Worm (Caenorhabditis elegans) whole organism, L3 larva: Measurements from ENCODE around the gene enu-3.1.
A peak's percentile ranks its signal among the peaks of the same experiment; 100 is the strongest.

Experiments
- R02D3.7 ChIP-seq: fragments of 150-350 bp; optimal IDR thresholded peaks from 2 replicates; lab custom pipeline; 2014; ENCODE audit warnings: missing biosample characterization, missing genetic modification characterization
- ZK546.5 ChIP-seq: sonication (generic microtip); optimal IDR thresholded peaks from 2 replicates; lab custom pipeline; 2017; ENCODE audit warnings: missing biosample characterization, missing genetic modification characterization
- aly-2 ChIP-seq: fragments of 150-350 bp; optimal IDR thresholded peaks from 2 replicates; lab custom pipeline; 2014; ENCODE audit warnings: missing biosample characterization, missing genetic modification characterization
- ama-1 ChIP-seq: fragments of 150-350 bp; optimal IDR thresholded peaks from 2 replicates; lab custom pipeline; 2018
- ceh-16 ChIP-seq: sonication (generic microtip); optimal IDR thresholded peaks from 2 replicates; lab custom pipeline; 2017; ENCODE audit warnings: missing biosample characterization, missing genetic modification characterization
- ceh-28 ChIP-seq: fragments of 150-350 bp; optimal IDR thresholded peaks from 2 replicates; lab custom pipeline; 2014; ENCODE audit warnings: missing biosample characterization, missing genetic modification reagents, missing genetic modification characterization
- ceh-82 ChIP-seq: fragments of 150-350 bp; optimal IDR thresholded peaks from 2 replicates; lab custom pipeline; 2014; ENCODE audit warnings: missing biosample characterization, missing genetic modification characterization
- ceh-9 ChIP-seq: sonication (generic microtip); optimal IDR thresholded peaks from 2 replicates; lab custom pipeline; 2018; ENCODE audit warnings: missing biosample characterization, missing genetic modification characterization
- egl-27 ChIP-seq: sonication (generic microtip); optimal IDR thresholded peaks from 4 replicates; lab custom pipeline; 2017; ENCODE audit warnings: missing biosample characterization, missing genetic modification reagents, missing genetic modification characterization
- egl-5 ChIP-seq: fragments of 150-350 bp; optimal IDR thresholded peaks from 2 replicates; lab custom pipeline; 2017; ENCODE audit warnings: missing biosample characterization, missing genetic modification reagents, missing genetic modification characterization, inconsistent platforms
- elt-1 ChIP-seq: fragments of 150-350 bp; optimal IDR thresholded peaks from 2 replicates; lab custom pipeline; 2014; ENCODE audit warnings: missing biosample characterization, missing genetic modification characterization
- elt-2 ChIP-seq: sonication (generic microtip); optimal IDR thresholded peaks from 2 replicates; lab custom pipeline; 2016; ENCODE audit warnings: missing genetic modification reagents, mild to moderate bottlenecking, missing genetic modification characterization, missing compliant biosample characterization
- eor-1 ChIP-seq, 2 experiments: fragments of 150-350 bp; optimal IDR thresholded peaks; 2 replicates each; lab custom pipeline; 2014 to 2018; ENCODE audit warnings: missing biosample characterization in 2 of 2, missing genetic modification characterization in 2 of 2
- fkh-10 ChIP-seq: sonication (generic microtip); optimal IDR thresholded peaks from 2 replicates; lab custom pipeline; 2017; ENCODE audit warnings: missing biosample characterization, missing genetic modification reagents, missing genetic modification characterization
- fkh-2 ChIP-seq: fragments of 150-350 bp; optimal IDR thresholded peaks from 2 replicates; lab custom pipeline; 2014; ENCODE audit warnings: missing biosample characterization, missing genetic modification reagents, missing genetic modification characterization
- fos-1 ChIP-seq: fragments of 150-350 bp; optimal IDR thresholded peaks from 2 replicates; lab custom pipeline; 2014; ENCODE audit warnings: missing biosample characterization, missing genetic modification characterization
- hmg-11 ChIP-seq: sonication (generic microtip); optimal IDR thresholded peaks from 2 replicates; lab custom pipeline; 2016; ENCODE audit warnings: missing genetic modification characterization, missing compliant biosample characterization
- jun-1 ChIP-seq: fragments of 150-350 bp; optimal IDR thresholded peaks from 2 replicates; lab custom pipeline; 2014; ENCODE audit warnings: missing biosample characterization, missing genetic modification reagents, missing genetic modification characterization
- lin-15B ChIP-seq: fragments of 150-350 bp; optimal IDR thresholded peaks from 2 replicates; lab custom pipeline; 2014; ENCODE audit warnings: missing biosample characterization, missing genetic modification characterization
- lin-39 ChIP-seq: fragments of 150-350 bp; optimal IDR thresholded peaks from 2 replicates; lab custom pipeline; 2018; ENCODE audit warnings: missing biosample characterization, missing genetic modification reagents, missing genetic modification characterization
- lsy-12 ChIP-seq: sonication (generic microtip); optimal IDR thresholded peaks from 2 replicates; lab custom pipeline; 2016; ENCODE audit warnings: mild to moderate bottlenecking, missing genetic modification characterization, missing compliant biosample characterization
- mdl-1 ChIP-seq: fragments of 150-350 bp; optimal IDR thresholded peaks from 2 replicates; lab custom pipeline; 2014; ENCODE audit warnings: missing biosample characterization, missing genetic modification characterization
- mml-1 ChIP-seq: fragments of 150-350 bp; sonication (generic microtip); optimal IDR thresholded peaks from 3 replicates; lab custom pipeline; 2014; ENCODE audit warnings: missing biosample characterization, missing genetic modification characterization
- nfya-1 ChIP-seq: sonication (generic microtip); optimal IDR thresholded peaks from 2 replicates; lab custom pipeline; 2017; ENCODE audit warnings: missing genetic modification characterization, mild to moderate bottlenecking, missing compliant biosample characterization, antibody characterized with exemption, moderate library complexity; ENCODE audit not compliant: insufficient read depth
- nhr-11 ChIP-seq: fragments of 150-350 bp; optimal IDR thresholded peaks from 2 replicates; lab custom pipeline; 2014; ENCODE audit warnings: missing biosample characterization, missing genetic modification characterization
- nhr-12 ChIP-seq: fragments of 150-350 bp; optimal IDR thresholded peaks from 2 replicates; lab custom pipeline; 2014; ENCODE audit warnings: missing biosample characterization, missing genetic modification characterization
- nhr-23 ChIP-seq: fragments of 150-350 bp; optimal IDR thresholded peaks from 2 replicates; lab custom pipeline; 2014; ENCODE audit warnings: missing biosample characterization, missing genetic modification reagents, missing genetic modification characterization
- nhr-25 ChIP-seq: sonication (generic microtip); optimal IDR thresholded peaks from 2 replicates; lab custom pipeline; 2017; ENCODE audit warnings: missing biosample characterization, missing genetic modification characterization
- nhr-28 ChIP-seq: fragments of 150-350 bp; optimal IDR thresholded peaks from 2 replicates; lab custom pipeline; 2014; ENCODE audit warnings: missing biosample characterization, missing genetic modification characterization
- nhr-43 ChIP-seq: sonication (generic microtip); optimal IDR thresholded peaks from 2 replicates; lab custom pipeline; 2016; ENCODE audit warnings: mild to moderate bottlenecking, missing genetic modification characterization, missing compliant biosample characterization; ENCODE audit not compliant: poor library complexity, severe bottlenecking
- nhr-76 ChIP-seq: fragments of 150-350 bp; sonication (generic microtip); optimal IDR thresholded peaks from 5 replicates; lab custom pipeline; 2014; ENCODE audit warnings: missing biosample characterization, missing genetic modification characterization
- nhr-77 ChIP-seq: fragments of 150-350 bp; optimal IDR thresholded peaks from 2 replicates; lab custom pipeline; 2014; ENCODE audit warnings: missing biosample characterization, missing genetic modification characterization
- pha-4 ChIP-seq: fragments of 150-350 bp; optimal IDR thresholded peaks from 2 replicates; lab custom pipeline; 2014; ENCODE audit warnings: missing biosample characterization, missing genetic modification reagents, missing genetic modification characterization
- pqm-1 ChIP-seq: fragments of 150-350 bp; optimal IDR thresholded peaks from 2 replicates; lab custom pipeline; 2017; ENCODE audit warnings: missing biosample characterization, missing genetic modification characterization, inconsistent platforms
- sea-2 ChIP-seq: fragments of 150-350 bp; sonication (generic microtip); optimal IDR thresholded peaks from 4 replicates; lab custom pipeline; 2014; ENCODE audit warnings: missing biosample characterization, missing genetic modification reagents, missing genetic modification characterization
- skn-1 ChIP-seq: fragments of 150-350 bp; optimal IDR thresholded peaks from 2 replicates; lab custom pipeline; 2014; ENCODE audit warnings: missing biosample characterization, missing genetic modification characterization
- snpc-4 ChIP-seq: fragments of 150-350 bp; optimal IDR thresholded peaks from 2 replicates; lab custom pipeline; 2014; ENCODE audit warnings: missing biosample characterization, missing genetic modification characterization
- tbx-2 ChIP-seq: sonication (generic microtip); optimal IDR thresholded peaks from 2 replicates; lab custom pipeline; 2016; ENCODE audit warnings: mild to moderate bottlenecking, missing genetic modification characterization, missing compliant biosample characterization
- unc-39 ChIP-seq: sonication (generic microtip); optimal IDR thresholded peaks from 4 replicates; lab custom pipeline; 2017; ENCODE audit warnings: missing biosample characterization, missing genetic modification characterization
- ztf-11 ChIP-seq: fragments of 150-350 bp; optimal IDR thresholded peaks from 2 replicates; lab custom pipeline; 2014; ENCODE audit warnings: missing biosample characterization, missing genetic modification characterization

enu-3.1 gene

ce11 chrIII:10461164-10461546, 25.1 kb downstream of the enu-3.1 start, which contains the start of gene atx-2:
TSS of gene atx-2 (plus strand) at chrIII:10461389.
- no peak for TF ChIP-seq fkh-2
- TF ChIP-seq fos-1 (tag; lab: Kevin White, UChicago), result peak; percentile 28
- peak; percentile 22 for TF ChIP-seq egl-27
- TF ChIP-seq mml-1, result no peak
- TF ChIP-seq nhr-11 (tag; lab: Kevin White, UChicago), result no peak
- TF ChIP-seq lsy-12 (tag; lab: Kevin White, UChicago), result peak; percentile 85
- peak; percentile 78 for TF ChIP-seq tbx-2
- peak; percentile 73 for TF ChIP-seq ceh-28
- no peak for TF ChIP-seq nhr-12 (tag; lab: Kevin White, UChicago)
- TF ChIP-seq elt-1 (tag; lab: Kevin White, UChicago), result peak; percentile 56
- TF ChIP-seq unc-39 (tag; lab: Kevin White, UChicago), result no peak
- peak; percentile 46 for TF ChIP-seq elt-2 (tag; lab: Kevin White, UChicago)
- TF ChIP-seq pha-4 (tag; lab: Kevin White, UChicago), result peak; percentile 62
- TF ChIP-seq ceh-82 (tag; lab: Kevin White, UChicago), result peak; percentile 56
- no peak for TF ChIP-seq jun-1 (tag; lab: Kevin White, UChicago)
- peak; percentile 42 for TF ChIP-seq fkh-10 (GFP tag; lab: Kevin White, UChicago)
- peak; percentile 56 for TF ChIP-seq nhr-25 (tag; lab: Kevin White, UChicago)
- TF ChIP-seq nhr-23 (tag; lab: Kevin White, UChicago), result peak; percentile 77
- TF ChIP-seq nfya-1 (tag; lab: Kevin White, UChicago), result peak; percentile 69
- TF ChIP-seq snpc-4, result peak; percentile 32
- TF ChIP-seq pqm-1, result peak; percentile 11
- TF ChIP-seq skn-1 (tag; lab: Kevin White, UChicago), result peak; percentile 59
- no peak for TF ChIP-seq aly-2 (tag; lab: Kevin White, UChicago)
- peak; percentile 72 for TF ChIP-seq mdl-1 (tag; lab: Kevin White, UChicago)
- peak; percentile 91 for TF ChIP-seq lin-39
- TF ChIP-seq nhr-77 (tag; lab: Kevin White, UChicago), result no peak
- peak; percentile 79 for TF ChIP-seq R02D3.7 (tag; lab: Kevin White, UChicago)
- no peak for TF ChIP-seq nhr-28 (tag; lab: Kevin White, UChicago)
- no peak for TF ChIP-seq ZK546.5 (tag; lab: Kevin White, UChicago)
- TF ChIP-seq ceh-16, result peak; percentile 72
- peak; percentile 93 for TF ChIP-seq nhr-43 (tag; lab: Kevin White, UChicago)
- TF ChIP-seq hmg-11 (tag; lab: Kevin White, UChicago), result peak; percentile 98
- no peak for TF ChIP-seq eor-1 (tag; optimal IDR thresholded peaks at IDR 0.05; lab: Kevin White, UChicago)
- TF ChIP-seq lin-15B (tag; lab: Kevin White, UChicago), result peak; percentile 80
- no peak for TF ChIP-seq ztf-11 (tag; lab: Kevin White, UChicago)
- peak; percentile 26 for TF ChIP-seq egl-5 (tag; lab: Kevin White, UChicago)
- TF ChIP-seq sea-2 (GFP tag; lab: Kevin White, UChicago), result no peak

ce11 chrIII:10462935-10463548, 27.0 kb downstream of the enu-3.1 start:
- TF ChIP-seq ceh-9 (tag; lab: Kevin White, UChicago) (no peak), nhr-43 (tag; lab: Kevin White, UChicago) (no peak), nhr-23 (tag; lab: Kevin White, UChicago) (peak; percentile 55)

ce11 chrIII:10463653-10464052, 27.6 kb downstream of the enu-3.1 start:
- TF ChIP-seq sea-2 (GFP tag; lab: Kevin White, UChicago) (no peak), nhr-76 (tag; lab: Kevin White, UChicago) (no peak), fkh-2 (no peak), ceh-28 (peak; percentile 84), elt-2 (tag; lab: Kevin White, UChicago) (peak; percentile 32), nhr-12 (tag; lab: Kevin White, UChicago) (no peak), pqm-1 (peak; percentile 69), snpc-4 (no peak), skn-1 (tag; lab: Kevin White, UChicago) (peak; percentile 44), ama-1 (lab: Kevin White, UChicago) (peak; percentile 36), fkh-10 (GFP tag; lab: Kevin White, UChicago) (no peak), nhr-25 (tag; lab: Kevin White, UChicago) (peak; percentile 70), nhr-23 (tag; lab: Kevin White, UChicago) (peak; percentile 67), jun-1 (tag; lab: Kevin White, UChicago) (peak; percentile 18), nfya-1 (tag; lab: Kevin White, UChicago) (peak; percentile 32), pha-4 (tag; lab: Kevin White, UChicago) (peak; percentile 70)
